Worm (Caenorhabditis elegans) whole organism, young adult: ENCODE data around the gene max-2.

Experiments
- B0035.1 ChIP-seq: sonication (generic microtip); optimal IDR thresholded peaks from 2 replicates; lab custom pipeline; 2016; ENCODE audit warnings: missing genetic modification characterization, mild to moderate bottlenecking, missing compliant biosample characterization, missing genotype, missing genetic modification reagents
- B0261.1 ChIP-seq: sonication (generic microtip); optimal IDR thresholded peaks from 2 replicates; lab custom pipeline; 2016; ENCODE audit warnings: mild to moderate bottlenecking, missing genetic modification characterization, moderate library complexity, missing compliant biosample characterization
- C06A6.2 ChIP-seq: fragments of 200-800 bp; sonication (Bioruptor generic); conservative IDR thresholded peaks from 2 replicates; pipeline ENCODE4 v1.3.6; 2022; ENCODE audit warnings: missing genetic modification characterization, missing compliant biosample characterization
- D2030.7 ChIP-seq: fragments of 200-800 bp; sonication (Bioruptor generic); IDR thresholded peaks from 2 replicates; pipeline ENCODE4 v1.3.6; 2022; ENCODE audit warnings: missing genetic modification reagents, missing genetic modification characterization, missing compliant biosample characterization
- F37B4.10 ChIP-seq: fragments of 200-800 bp; sonication (Bioruptor generic); IDR thresholded peaks from 2 replicates; pipeline ENCODE4 v1.3.6; 2022; ENCODE audit warnings: missing genetic modification characterization, missing compliant biosample characterization
- F49E8.2 ChIP-seq: sonication (generic microtip); optimal IDR thresholded peaks from 3 replicates; lab custom pipeline; 2017; ENCODE audit warnings: missing genetic modification characterization, mild to moderate bottlenecking, missing compliant biosample characterization, antibody characterized with exemption, moderate library complexity; ENCODE audit not compliant: insufficient read depth
- K11D2.4 ChIP-seq: fragments of 200-800 bp; sonication (Bioruptor generic); IDR thresholded peaks from 2 replicates; pipeline ENCODE4 v1.3.6; 2022; ENCODE audit warnings: missing genetic modification reagents, missing genetic modification characterization, missing compliant biosample characterization
- T07F8.4 ChIP-seq: sonication (generic microtip); optimal IDR thresholded peaks from 2 replicates; lab custom pipeline; 2016; ENCODE audit warnings: mild to moderate bottlenecking, missing genetic modification characterization, moderate library complexity, missing compliant biosample characterization
- Y79H2A.3 ChIP-seq: fragments of 200-800 bp; sonication (Bioruptor generic); conservative IDR thresholded peaks from 2 replicates; pipeline ENCODE4 v1.3.6; 2022; ENCODE audit warnings: missing genetic modification reagents, missing genetic modification characterization, missing compliant biosample characterization
- ama-1 ChIP-seq, 3 experiments: fragments of 150-350 bp in 1 of 3; sonication (generic microtip) in 2 of 3; optimal IDR thresholded peaks; 2 replicates each; lab custom pipeline; 2014 to 2018; ENCODE audit warnings: missing biosample characterization in 2 of 3, missing genetic modification characterization in 2 of 3, missing genetic modification reagents in 2 of 3
- atf-7 ChIP-seq: sonication (generic microtip); optimal IDR thresholded peaks from 2 replicates; lab custom pipeline; 2017; ENCODE audit warnings: mild to moderate bottlenecking, missing genetic modification characterization, missing compliant biosample characterization
- athp-1 ChIP-seq: sonication (generic microtip); optimal IDR thresholded peaks from 2 replicates; lab custom pipeline; 2017; ENCODE audit warnings: mild to moderate bottlenecking, missing genetic modification characterization, missing compliant biosample characterization
- attf-3 ChIP-seq: fragments of 200-800 bp; sonication (Bioruptor generic); conservative IDR thresholded peaks from 2 replicates; pipeline ENCODE4 v1.3.6; 2022; ENCODE audit warnings: missing genetic modification reagents, missing genetic modification characterization, missing compliant biosample characterization
- attf-5 ChIP-seq: fragments of 200-800 bp; sonication (Bioruptor generic); optimal IDR thresholded peaks from 2 replicates; lab custom pipeline; 2018; ENCODE audit warnings: mild to moderate bottlenecking, missing genetic modification characterization, missing compliant biosample characterization
- bed-2 ChIP-seq: fragments of 200-800 bp; sonication (Bioruptor generic); IDR thresholded peaks from 2 replicates; pipeline ENCODE4 v1.3.6; 2022; ENCODE audit warnings: missing genetic modification reagents, missing genetic modification characterization, missing compliant biosample characterization
- cebp-1 ChIP-seq, 2 experiments: fragments of 200-800 bp in 1 of 2; sonication (Bioruptor generic) in 1 of 2; sonication (generic microtip) in 1 of 2; IDR thresholded peaks in 1 of 2; optimal IDR thresholded peaks in 1 of 2; 2 replicates each; pipeline versions ENCODE4 v1.3.6 to Lab custom; 2017 to 2022; ENCODE audit warnings: missing compliant biosample characterization in 2 of 2, missing genetic modification characterization in 2 of 2, mild to moderate bottlenecking in 1 of 2, missing genetic modification reagents in 1 of 2, moderate library complexity in 1 of 2
- cebp-2 ChIP-seq: fragments of 200-800 bp; sonication (Bioruptor generic); IDR thresholded peaks from 2 replicates; pipeline ENCODE4 v1.3.6; 2022; ENCODE audit warnings: missing genetic modification characterization, missing compliant biosample characterization
- ceh-27 ChIP-seq: fragments of 200-800 bp; sonication (Bioruptor generic); optimal IDR thresholded peaks from 2 replicates; lab custom pipeline; 2018; ENCODE audit warnings: mild to moderate bottlenecking, missing genetic modification characterization, moderate library complexity, missing compliant biosample characterization
- ceh-40 ChIP-seq: fragments of 200-800 bp; sonication (Bioruptor generic); IDR thresholded peaks from 2 replicates; pipeline ENCODE4 v1.3.6; 2022; ENCODE audit warnings: missing genetic modification characterization, missing compliant biosample characterization
- chd-7 ChIP-seq: sonication (generic microtip); optimal IDR thresholded peaks from 2 replicates; lab custom pipeline; 2016; ENCODE audit warnings: mild to moderate bottlenecking, missing genetic modification characterization, moderate library complexity, missing compliant biosample characterization
- dox-1 ChIP-seq: fragments of 200-800 bp; sonication (Bioruptor generic); IDR thresholded peaks from 2 replicates; pipeline ENCODE4 v1.3.6; 2022; ENCODE audit warnings: missing genetic modification reagents, missing genetic modification characterization, missing compliant biosample characterization
- dpff-1 ChIP-seq: sonication (generic microtip); optimal IDR thresholded peaks from 2 replicates; lab custom pipeline; 2017; ENCODE audit warnings: mild to moderate bottlenecking, missing genetic modification characterization, missing compliant biosample characterization
- egl-44 ChIP-seq: fragments of 200-800 bp; sonication (Bioruptor generic); IDR thresholded peaks from 2 replicates; pipeline ENCODE4 v1.3.6; 2022; ENCODE audit warnings: missing genetic modification reagents, missing genetic modification characterization, missing compliant biosample characterization
- ekl-4 ChIP-seq: fragments of 200-800 bp; sonication (Bioruptor generic); IDR thresholded peaks from 2 replicates; pipeline ENCODE4 v1.3.6; 2022; ENCODE audit warnings: missing genetic modification reagents, missing genetic modification characterization, missing compliant biosample characterization
- ets-4 ChIP-seq: fragments of 200-800 bp; sonication (Bioruptor generic); optimal IDR thresholded peaks from 2 replicates; lab custom pipeline; 2018; ENCODE audit warnings: mild to moderate bottlenecking, missing genetic modification characterization, missing compliant biosample characterization
- gei-17 ChIP-seq: fragments of 200-800 bp; sonication (Bioruptor generic); optimal IDR thresholded peaks from 2 replicates; lab custom pipeline; 2018; ENCODE audit warnings: mild to moderate bottlenecking, missing genetic modification characterization, missing compliant biosample characterization
- hlh-26 ChIP-seq: fragments of 200-800 bp; sonication (Bioruptor generic); conservative IDR thresholded peaks from 2 replicates; pipeline ENCODE4 v1.3.6; 2022; ENCODE audit warnings: missing genetic modification reagents, missing genetic modification characterization, missing compliant biosample characterization
- hmg-1.2 ChIP-seq: fragments of 200-800 bp; sonication (Bioruptor generic); IDR thresholded peaks from 2 replicates; pipeline ENCODE4 v1.3.6; 2022; ENCODE audit warnings: missing genetic modification reagents, missing genetic modification characterization, missing compliant biosample characterization
- hsf-1 ChIP-seq: fragments of 200-800 bp; sonication (Bioruptor generic); IDR thresholded peaks from 2 replicates; pipeline ENCODE4 v1.3.6; 2022; ENCODE audit warnings: missing genetic modification reagents, missing genetic modification characterization, missing compliant biosample characterization
- lin-54 ChIP-seq: fragments of 200-800 bp; sonication (Bioruptor generic); optimal IDR thresholded peaks from 2 replicates; lab custom pipeline; 2018; ENCODE audit warnings: mild to moderate bottlenecking, missing genetic modification characterization, missing compliant biosample characterization
- madf-3 ChIP-seq: fragments of 200-800 bp; sonication (Bioruptor generic); IDR thresholded peaks from 2 replicates; pipeline ENCODE4 v1.3.6; 2022; ENCODE audit warnings: missing genetic modification reagents, missing genetic modification characterization, missing compliant biosample characterization
- madf-6 ChIP-seq: fragments of 200-800 bp; sonication (Bioruptor generic); IDR thresholded peaks from 2 replicates; pipeline ENCODE4 v1.3.6; 2022; ENCODE audit warnings: missing genetic modification reagents, missing genetic modification characterization, missing compliant biosample characterization
- nhr-80 ChIP-seq: sonication (generic microtip); optimal IDR thresholded peaks from 2 replicates; lab custom pipeline; 2016; ENCODE audit warnings: missing genetic modification characterization, missing compliant biosample characterization
- pbrm-1 ChIP-seq: fragments of 200-800 bp; sonication (Bioruptor generic); IDR thresholded peaks from 2 replicates; pipeline ENCODE4 v1.3.6; 2022; ENCODE audit warnings: missing genetic modification reagents, missing genetic modification characterization, missing compliant biosample characterization
- repo-1 ChIP-seq: sonication (generic microtip); optimal IDR thresholded peaks from 2 replicates; lab custom pipeline; 2017; ENCODE audit warnings: mild to moderate bottlenecking, missing genetic modification characterization, missing compliant biosample characterization
- sdz-38 ChIP-seq: sonication (generic microtip); optimal IDR thresholded peaks from 2 replicates; lab custom pipeline; 2016; ENCODE audit warnings: missing genotype, missing genetic modification characterization, missing compliant biosample characterization
- sea-2 ChIP-seq: fragments of 200-800 bp; sonication (Bioruptor generic); IDR thresholded peaks from 2 replicates; pipeline ENCODE4 v1.3.6; 2022; ENCODE audit warnings: missing genetic modification characterization, missing compliant biosample characterization
- tbp1 ChIP-seq: fragments of 200-800 bp; sonication (Bioruptor generic); optimal IDR thresholded peaks from 2 replicates; lab custom pipeline; 2018; ENCODE audit warnings: mild to moderate bottlenecking, missing genetic modification characterization, missing compliant biosample characterization
- tlf-1 ChIP-seq: fragments of 200-800 bp; sonication (Bioruptor generic); optimal IDR thresholded peaks from 2 replicates; lab custom pipeline; 2018; ENCODE audit warnings: mild to moderate bottlenecking, missing genetic modification characterization, missing compliant biosample characterization
- ztf-22 ChIP-seq: fragments of 200-800 bp; sonication (Bioruptor generic); optimal IDR thresholded peaks from 2 replicates; lab custom pipeline; 2018; ENCODE audit warnings: mild to moderate bottlenecking, missing genetic modification characterization, moderate library complexity, missing compliant biosample characterization

Gene max-2

ce11 chrII:12994009-12994788, 31.4 kb downstream of the max-2 start (continued):
- peak; percentile 24; the same call in 1 of the 2 replicates for TF ChIP-seq madf-6
- TF ChIP-seq pbrm-1 (GFP tag; lab: Robert Waterston, UW) = peak; percentile 54; the same call in 1 of the 2 replicates
- peak; percentile 49; the same call in 1 of the 2 replicates for TF ChIP-seq K11D2.4
- TF ChIP-seq ets-4 (GFP tag; lab: Kevin White, UChicago) = no peak
- TF ChIP-seq chd-7 (tag; lab: Kevin White, UChicago) = peak; percentile 84
- 0 out of 2 replicates have a peak, but pooled peaks have one; percentile 51 for TF ChIP-seq cebp-2 (GFP tag; lab: Robert Waterston, UW)
- TF ChIP-seq ekl-4 (GFP tag; lab: Robert Waterston, UW) = peak; percentile 71
- no peak for TF ChIP-seq ceh-27
- peak; percentile 21 for TF ChIP-seq lin-54 (GFP tag; lab: Kevin White, UChicago)
- no peak for TF ChIP-seq bed-2
- TF ChIP-seq T07F8.4 (tag; lab: Kevin White, UChicago) = no peak
- TF ChIP-seq D2030.7 (GFP tag; lab: Robert Waterston, UW) = no peak
- no peak for TF ChIP-seq ceh-40 (GFP tag; lab: Robert Waterston, UW)
- 0 out of 2 replicates have a peak, but pooled peaks have one; percentile 62 for TF ChIP-seq madf-3
- TF ChIP-seq nhr-80 (tag; lab: Kevin White, UChicago) = peak; percentile 71
- peak; percentile 60 for TF ChIP-seq atf-7 (tag; lab: Kevin White, UChicago)
- no peak for TF ChIP-seq hlh-26
- 0 out of 2 replicates have a peak, but pooled peaks have one; percentile 41 for TF ChIP-seq dox-1 (GFP tag; lab: Robert Waterston, UW)
- peak; percentile 13 for TF ChIP-seq attf-5 (GFP tag; lab: Kevin White, UChicago)
- TF ChIP-seq gei-17 (GFP tag; lab: Kevin White, UChicago) = peak; percentile 47
- no peak for TF ChIP-seq B0261.1
- TF ChIP-seq dpff-1 (tag; lab: Kevin White, UChicago) = no peak
- TF ChIP-seq athp-1 = peak; percentile 43
- TF ChIP-seq B0035.1 (tag; lab: Kevin White, UChicago) = peak; percentile 49
- no peak for TF ChIP-seq attf-3 (GFP tag; lab: Robert Waterston, UW)
- TF ChIP-seq egl-44 (GFP tag; lab: Robert Waterston, UW) = 0 out of 2 replicates have a peak, but pooled peaks have one; percentile 20
- TF ChIP-seq hsf-1 = peak; percentile 61; the same call in 1 of the 2 replicates
- TF ChIP-seq F49E8.2 (tag; lab: Kevin White, UChicago) = no peak
- peak; percentile 50 for TF ChIP-seq ama-1 (optimal IDR thresholded peaks at IDR 0.05; lab: Kevin White, UChicago)
- no peak for TF ChIP-seq ama-1 (GFP tag; optimal IDR thresholded peaks at IDR 0.05; lab: Kevin White, UChicago)
- TF ChIP-seq ztf-22 (GFP tag; lab: Kevin White, UChicago) = peak; percentile 28
- peak; percentile 83 for TF ChIP-seq tlf-1 (GFP tag; lab: Kevin White, UChicago)
- TF ChIP-seq sea-2 = no peak
- TF ChIP-seq tbp1 (GFP tag; lab: Kevin White, UChicago) = peak; percentile 54
- no peak for TF ChIP-seq F37B4.10
- no peak for TF ChIP-seq Y79H2A.3 (GFP tag; lab: Robert Waterston, UW)
- TF ChIP-seq sdz-38 (tag; lab: Kevin White, UChicago) = no peak
- peak; percentile 22; the same call in 1 of the 2 replicates for TF ChIP-seq C06A6.2 (GFP tag; lab: Robert Waterston, UW)
- no peak for TF ChIP-seq cebp-1 (GFP tag; IDR thresholded peaks at IDR 0.05; lab: Robert Waterston, UW)
- TF ChIP-seq cebp-1 (tag; optimal IDR thresholded peaks at IDR 0.05; lab: Kevin White, UChicago) = peak; percentile 58
- TF ChIP-seq hmg-1.2 (GFP tag; lab: Robert Waterston, UW) = peak; percentile 24; the same call in 1 of the 2 replicates
- TF ChIP-seq repo-1 (tag; lab: Kevin White, UChicago) = peak; percentile 96
- TF ChIP-seq, all 124 proteins: peak for 39
